Fruit fly (Drosophila melanogaster): ENCODE data around the gene Rab27.

Gene Rab27

dm6 chrX:1476848-1477247 lies at the start of gene Rab27, which contains the start of gene mei-38 (continued):
- TF ChIP-seq ftz-f1 (GFP tag; optimal IDR thresholded peaks at IDR 0.05) = no peak
- peak; percentile 52 for TF ChIP-seq CG3847 (GFP tag; IDR thresholded peaks at IDR 0.05)
- no peak for TF ChIP-seq cato (GFP tag; optimal IDR thresholded peaks at IDR 0.05; ENCODE audit: borderline replicate concordance)
- no peak for TF ChIP-seq Poxn (GFP tag; IDR thresholded peaks at IDR 0.05)
- TF ChIP-seq odd (GFP tag; optimal IDR thresholded peaks at IDR 0.05) = no peak
- no peak for TF ChIP-seq CG6683 (GFP tag; optimal IDR thresholded peaks at IDR 0.05)
- no peak for TF ChIP-seq CG17359 (tag; optimal IDR thresholded peaks at IDR 0.05)
- no peak for TF ChIP-seq Hand (GFP tag; optimal IDR thresholded peaks at IDR 0.05)
- no peak for TF ChIP-seq tx (GFP tag; optimal IDR thresholded peaks at IDR 0.05)
- no peak for TF ChIP-seq HLH3B (GFP tag; IDR thresholded peaks at IDR 0.05)
- no peak for TF ChIP-seq CG9727 (GFP tag; optimal IDR thresholded peaks at IDR 0.05)
- TF ChIP-seq Ptx1 (GFP tag; IDR thresholded peaks at IDR 0.05) = 0 out of 2 replicates have a peak, but pooled peaks have one; percentile 11
- TF ChIP-seq ATbp (GFP tag; optimal IDR thresholded peaks at IDR 0.05) = no peak
- no peak for TF ChIP-seq abd-A (tag; optimal IDR thresholded peaks at IDR 0.05)
- no peak for TF ChIP-seq jigr1 (GFP tag; IDR thresholded peaks at IDR 0.05)
- no peak for TF ChIP-seq hth (optimal IDR thresholded peaks at IDR 0.05)
- TF ChIP-seq B-H1 (GFP tag; IDR thresholded peaks at IDR 0.05) = no peak
- TF ChIP-seq CG17361 (GFP tag; IDR thresholded peaks at IDR 0.05) = no peak
- TF ChIP-seq schlank (tag; optimal IDR thresholded peaks at IDR 0.05) = no peak
- no peak for TF ChIP-seq CG6765 (GFP tag; optimal IDR thresholded peaks at IDR 0.05)
- no peak for TF ChIP-seq Nf-YB (GFP tag; optimal IDR thresholded peaks at IDR 0.05)
- no peak for TF ChIP-seq CG15479 (GFP tag; optimal IDR thresholded peaks at IDR 0.05)
- no peak for TF ChIP-seq CG31441 (GFP tag; IDR thresholded peaks at IDR 0.05)
- TF ChIP-seq mirr (GFP tag; optimal IDR thresholded peaks at IDR 0.05) = no peak
- no peak for TF ChIP-seq rib (GFP tag; IDR thresholded peaks at IDR 0.05)
- TF ChIP-seq dmrt99B (tag; optimal IDR thresholded peaks at IDR 0.05) = no peak
- no peak for TF ChIP-seq corto (GFP tag; optimal IDR thresholded peaks at IDR 0.05)
- TF ChIP-seq CG11247 (GFP tag; IDR thresholded peaks at IDR 0.05) = no peak
- no peak for TF ChIP-seq Ravus (GFP tag; IDR thresholded peaks at IDR 0.05)
- TF ChIP-seq Dref (GFP tag; IDR thresholded peaks at IDR 0.05) = peak; percentile 88
- no peak for TF ChIP-seq lmd (GFP tag; IDR thresholded peaks at IDR 0.05)
- no peak for TF ChIP-seq CG7745 (tag; optimal IDR thresholded peaks at IDR 0.05)
- TF ChIP-seq CG12942 (GFP tag; optimal IDR thresholded peaks at IDR 0.05) = no peak
- TF ChIP-seq CG14965 (GFP tag; optimal IDR thresholded peaks at IDR 0.05; ENCODE audit: borderline replicate concordance) = no peak
- peak; percentile 76 for TF ChIP-seq Sry-δ (GFP tag; optimal IDR thresholded peaks at IDR 0.05)
- no peak for TF ChIP-seq CG6272 (GFP tag; IDR thresholded peaks at IDR 0.05)
- TF ChIP-seq twi (tag; optimal IDR thresholded peaks at IDR 0.05) = no peak
- TF ChIP-seq CG33557 (GFP tag; optimal IDR thresholded peaks at IDR 0.05) = no peak
- TF ChIP-seq CG12236 (GFP tag; optimal IDR thresholded peaks at IDR 0.05) = no peak
- no peak for TF ChIP-seq crc (GFP tag; optimal IDR thresholded peaks at IDR 0.05)
- TF ChIP-seq CG17912 (GFP tag; optimal IDR thresholded peaks at IDR 0.05) = no peak
- TF ChIP-seq cad (GFP tag; optimal IDR thresholded peaks at IDR 0.05) = no peak
- TF ChIP-seq Ada2b (GFP tag; IDR thresholded peaks at IDR 0.05) = no peak
- no peak for TF ChIP-seq ara (GFP tag; IDR thresholded peaks at IDR 0.05)
- no peak for TF ChIP-seq danr (GFP tag; IDR thresholded peaks at IDR 0.05)
- no peak for TF ChIP-seq fru (optimal IDR thresholded peaks at IDR 0.05)
- TF ChIP-seq CG15269 (tag; optimal IDR thresholded peaks at IDR 0.05) = no peak
- no peak for TF ChIP-seq Aef1 (GFP tag; IDR thresholded peaks at IDR 0.05)
- TF ChIP-seq Lhr (GFP tag; optimal IDR thresholded peaks at IDR 0.05) = no peak
- TF ChIP-seq inv (GFP tag; IDR thresholded peaks at IDR 0.05; ENCODE audit: partially characterized antibody) = peak; percentile 60; the same call in 1 of the 2 replicates
- TF ChIP-seq Awh (GFP tag; IDR thresholded peaks at IDR 0.05) = no peak
- no peak for TF ChIP-seq ranshi (GFP tag; IDR thresholded peaks at IDR 0.05)
- TF ChIP-seq CG8944 (GFP tag; optimal IDR thresholded peaks at IDR 0.05) = no peak

Data from whole organism, embryonic.